Fruit fly (Drosophila melanogaster) whole organism, embryonic: Measurements from ENCODE around the gene CG1774.

Experiments
- Bgb ChIP-seq: fragments of 200-800 bp; sonication (Bioruptor generic); IDR thresholded peaks from 2 replicates; pipeline ENCODE4 v1.3.6; 2022; ENCODE audit warnings: missing biosample characterization, missing genetic modification characterization; ENCODE audit not compliant: partially characterized antibody
- CG10267 ChIP-seq: fragments of 200-800 bp; sonication (Bioruptor generic); optimal IDR thresholded peaks from 2 replicates; lab custom pipeline; 2018; ENCODE audit warnings: missing biosample characterization, mild to moderate bottlenecking, missing genetic modification characterization, moderate library complexity
- CG12071 ChIP-seq: fragments of 200-800 bp; sonication (Bioruptor generic); optimal IDR thresholded peaks from 3 replicates; lab custom pipeline; 2018; ENCODE audit warnings: missing biosample characterization, mild to moderate bottlenecking, missing genetic modification characterization
- CG12236 ChIP-seq: fragments of 200-800 bp; sonication (Bioruptor generic); optimal IDR thresholded peaks from 2 replicates; lab custom pipeline; 2016; ENCODE audit warnings: missing biosample characterization, missing genetic modification characterization
- CG13287 ChIP-seq: fragments of 200-800 bp; sonication (Bioruptor generic); IDR thresholded peaks from 2 replicates; pipeline ENCODE4 v1.3.6; 2022; ENCODE audit warnings: missing biosample characterization, missing genetic modification characterization; ENCODE audit not compliant: partially characterized antibody
- CG13296 ChIP-seq: fragments of 200-800 bp; sonication (Bioruptor generic); optimal IDR thresholded peaks from 3 replicates; lab custom pipeline; 2018; ENCODE audit warnings: missing biosample characterization, mild to moderate bottlenecking, missing genetic modification characterization
- CG14965 ChIP-seq: fragments of 200-800 bp; sonication (Bioruptor generic); optimal IDR thresholded peaks from 2 replicates; lab custom pipeline; 2016; ENCODE audit warnings: missing biosample characterization, missing genetic modification characterization, borderline replicate concordance
- CG15514 ChIP-seq: fragments of 200-800 bp; sonication (Bioruptor generic); optimal IDR thresholded peaks from 3 replicates; lab custom pipeline; 2017; ENCODE audit warnings: missing biosample characterization, missing genetic modification characterization, mild to moderate bottlenecking, moderate library complexity, missing genetic modification reagents
- CG1603 ChIP-seq: fragments of 200-800 bp; sonication (Bioruptor generic); optimal IDR thresholded peaks from 2 replicates; lab custom pipeline; 2019; ENCODE audit warnings: missing biosample characterization, mild to moderate bottlenecking, missing genetic modification characterization, moderate library complexity
- CG16815 ChIP-seq: fragments of 200-800 bp; sonication (Bioruptor generic); optimal IDR thresholded peaks from 3 replicates; lab custom pipeline; 2017; ENCODE audit warnings: missing biosample characterization, mild to moderate bottlenecking, missing genetic modification characterization
- CG2120 ChIP-seq: fragments of 200-800 bp; sonication (Bioruptor generic); optimal IDR thresholded peaks from 3 replicates; lab custom pipeline; 2016; ENCODE audit warnings: missing biosample characterization, missing genetic modification characterization
- CG2678 ChIP-seq: fragments of 200-800 bp; sonication (Bioruptor generic); optimal IDR thresholded peaks from 3 replicates; lab custom pipeline; 2019; ENCODE audit warnings: missing biosample characterization, mild to moderate bottlenecking, missing genetic modification characterization, moderate library complexity
- CG2875 ChIP-seq: fragments of 200-800 bp; sonication (Bioruptor generic); optimal IDR thresholded peaks from 2 replicates; lab custom pipeline; 2017; ENCODE audit warnings: missing biosample characterization, mild to moderate bottlenecking, missing genetic modification characterization, missing genetic modification reagents
- CG31365 ChIP-seq: fragments of 200-800 bp; sonication (Bioruptor generic); optimal IDR thresholded peaks from 2 replicates; lab custom pipeline; 2018; ENCODE audit warnings: missing biosample characterization, mild to moderate bottlenecking, missing genetic modification characterization
- CG31441 ChIP-seq: fragments of 200-800 bp; sonication (Bioruptor generic); IDR thresholded peaks from 2 replicates; pipeline ENCODE4 v1.3.6; 2022; ENCODE audit warnings: missing biosample characterization, missing genetic modification characterization
- CG4820 ChIP-seq: fragments of 200-800 bp; sonication (Bioruptor generic); optimal IDR thresholded peaks from 3 replicates; lab custom pipeline; 2016; ENCODE audit warnings: missing biosample characterization, missing genetic modification characterization
- CG5953 ChIP-seq: fragments of 200-800 bp; sonication (Bioruptor generic); IDR thresholded peaks from 2 replicates; pipeline ENCODE4 v1.3.6; 2022; ENCODE audit warnings: missing biosample characterization, missing genetic modification characterization
- CG6683 ChIP-seq: fragments of 200-800 bp; sonication (Bioruptor generic); optimal IDR thresholded peaks from 2 replicates; lab custom pipeline; 2017; ENCODE audit warnings: missing biosample characterization, mild to moderate bottlenecking, missing genetic modification characterization, missing genetic modification reagents
- CG6765 ChIP-seq: fragments of 200-800 bp; sonication (Bioruptor generic); optimal IDR thresholded peaks from 3 replicates; lab custom pipeline; 2017; ENCODE audit warnings: missing biosample characterization, mild to moderate bottlenecking, missing genetic modification characterization
- CG7372 ChIP-seq: fragments of 200-800 bp; sonication (Bioruptor generic); IDR thresholded peaks from 2 replicates; pipeline ENCODE4 v1.3.6; 2022; ENCODE audit warnings: missing biosample characterization, missing genetic modification characterization
- Dek ChIP-seq: fragments of 200-800 bp; sonication (Bioruptor generic); optimal IDR thresholded peaks from 3 replicates; lab custom pipeline; 2019; ENCODE audit warnings: missing biosample characterization, mild to moderate bottlenecking, missing genetic modification characterization, moderate library complexity
- E2f1 ChIP-seq: fragments of 200-800 bp; sonication (Bioruptor generic); IDR thresholded peaks from 2 replicates; pipeline ENCODE4 v1.3.6; 2022; ENCODE audit warnings: missing biosample characterization, missing genetic modification characterization
- Elba2 ChIP-seq: fragments of 200-800 bp; sonication (Bioruptor generic); optimal IDR thresholded peaks from 3 replicates; lab custom pipeline; 2016; ENCODE audit warnings: missing biosample characterization, missing genetic modification characterization
- Fer1 ChIP-seq: fragments of 200-800 bp; sonication (Bioruptor generic); optimal IDR thresholded peaks from 2 replicates; lab custom pipeline; 2017; ENCODE audit warnings: missing biosample characterization, mild to moderate bottlenecking, missing genetic modification characterization
- Hmr ChIP-seq: fragments of 200-800 bp; sonication (Bioruptor generic); optimal IDR thresholded peaks from 3 replicates; lab custom pipeline; 2017; ENCODE audit warnings: mild to moderate bottlenecking, missing biosample characterization, missing genetic modification reagents, missing genetic modification characterization
- Hr3 ChIP-seq: fragments of 200-800 bp; sonication (Bioruptor generic); optimal IDR thresholded peaks from 3 replicates; lab custom pipeline; 2016; ENCODE audit warnings: missing biosample characterization, missing genetic modification characterization
- Med ChIP-seq: fragments of 200-800 bp; sonication (Bioruptor generic); peaks from one replicate; lab custom pipeline; 2016; ENCODE audit warnings: missing biosample characterization, missing genetic modification characterization, mild to moderate bottlenecking, inconsistent platforms, moderate library complexity
- Meics ChIP-seq: fragments of 200-800 bp; sonication (Bioruptor generic); optimal IDR thresholded peaks from 2 replicates; lab custom pipeline; 2017; ENCODE audit warnings: missing biosample characterization, mild to moderate bottlenecking, missing genetic modification characterization
- Oaz ChIP-seq: fragments of 200-800 bp; sonication (Bioruptor generic); IDR thresholded peaks from 2 replicates; pipeline ENCODE4 v1.3.6; 2022; ENCODE audit warnings: missing biosample characterization, missing genetic modification characterization
- Oli ChIP-seq: fragments of 200-800 bp; sonication (Bioruptor generic); optimal IDR thresholded peaks from 2 replicates; lab custom pipeline; 2018; ENCODE audit warnings: missing biosample characterization, mild to moderate bottlenecking, missing genetic modification characterization, moderate library complexity
- Sox102F ChIP-seq: fragments of 200-800 bp; sonication (Bioruptor generic); optimal IDR thresholded peaks from 2 replicates; lab custom pipeline; 2018; ENCODE audit warnings: missing biosample characterization, mild to moderate bottlenecking, missing genetic modification characterization, moderate library complexity
- Trl ChIP-seq, 3 experiments: fragments of >200 bp in 2 of 3; fragments of 200-800 bp in 1 of 3; sonication (Bioruptor generic) in 1 of 3; optimal IDR thresholded peaks; 2 replicates in 1 of 3; 3 replicates in 2 of 3; lab custom pipeline; 2016 to 2017; ENCODE audit warnings: missing biosample characterization in 1 of 3, missing genetic modification characterization in 1 of 3
- Usf ChIP-seq: fragments of 200-800 bp; sonication (Bioruptor generic); optimal IDR thresholded peaks from 2 replicates; lab custom pipeline; 2017; ENCODE audit warnings: missing genotype, missing biosample characterization, missing genetic modification characterization
- Vsx1 ChIP-seq: fragments of 200-800 bp; sonication (Bioruptor generic); optimal IDR thresholded peaks from 2 replicates; lab custom pipeline; 2017; ENCODE audit warnings: missing biosample characterization, mild to moderate bottlenecking, missing genetic modification characterization, missing genetic modification reagents
- al ChIP-seq: fragments of 200-800 bp; sonication (Bioruptor generic); IDR thresholded peaks from 2 replicates; pipeline ENCODE4 v1.3.6; 2022; ENCODE audit warnings: missing biosample characterization, missing genetic modification characterization
- ato ChIP-seq: fragments of 200-800 bp; sonication (Bioruptor generic); IDR thresholded peaks from 2 replicates; pipeline ENCODE4 v1.3.6; 2022; ENCODE audit warnings: missing biosample characterization, missing genetic modification characterization; ENCODE audit not compliant: partially characterized antibody
- gfzf ChIP-seq: fragments of 200-800 bp; sonication (Bioruptor generic); optimal IDR thresholded peaks from 2 replicates; lab custom pipeline; 2016; ENCODE audit warnings: missing biosample characterization, mild to moderate bottlenecking, missing genetic modification characterization, moderate library complexity
- gro ChIP-seq: fragments of 200-800 bp; sonication (Bioruptor generic); optimal IDR thresholded peaks from 2 replicates; lab custom pipeline; 2016; ENCODE audit warnings: missing biosample characterization, missing genetic modification characterization
- ind ChIP-seq: fragments of 200-800 bp; sonication (Bioruptor generic); optimal IDR thresholded peaks from 3 replicates; lab custom pipeline; 2016; ENCODE audit warnings: missing biosample characterization, missing genetic modification characterization
- ken ChIP-seq: fragments of 200-800 bp; sonication (Bioruptor generic); IDR thresholded peaks from 3 replicates; pipeline ENCODE4 v1.3.6; 2022; ENCODE audit warnings: missing biosample characterization, missing genetic modification characterization
- lilli ChIP-seq: fragments of 200-800 bp; sonication (Bioruptor generic); optimal IDR thresholded peaks from 3 replicates; lab custom pipeline; 2016; ENCODE audit warnings: missing biosample characterization, missing genetic modification characterization
- lola ChIP-seq, 3 experiments: fragments of >200 bp in 2 of 3; fragments of 200-800 bp in 1 of 3; sonication (Bioruptor generic) in 1 of 3; optimal IDR thresholded peaks; 2 replicates each; lab custom pipeline; 2017 to 2019; ENCODE audit warnings: missing biosample characterization in 3 of 3, missing genetic modification characterization in 3 of 3, mild to moderate bottlenecking in 1 of 3, moderate library complexity in 1 of 3
- pan ChIP-seq, 4 experiments: fragments of >200 bp in 3 of 4; fragments of 200-800 bp in 1 of 4; sonication (Bioruptor generic) in 1 of 4; optimal IDR thresholded peaks in 3 of 4; IDR thresholded peaks in 1 of 4; 2 replicates each; pipeline versions ENCODE4 v1.3.6 to Lab custom; 2017 to 2022; ENCODE audit warnings: missing biosample characterization in 2 of 4, missing genetic modification characterization in 2 of 4, mixed read lengths in 1 of 4
- prd ChIP-seq, 3 experiments: fragments of >200 bp in 2 of 3; fragments of 200-800 bp in 1 of 3; sonication (Bioruptor generic) in 1 of 3; optimal IDR thresholded peaks in 2 of 3; IDR thresholded peaks in 1 of 3; 2 replicates in 2 of 3; 3 replicates in 1 of 3; pipeline versions ENCODE4 v1.3.6 to Lab custom; 2017 to 2022; ENCODE audit warnings: missing biosample characterization in 1 of 3, missing genetic modification characterization in 1 of 3
- psq ChIP-seq: fragments of 200-800 bp; sonication (Bioruptor generic); optimal IDR thresholded peaks from 2 replicates; lab custom pipeline; 2017; ENCODE audit warnings: missing biosample characterization, missing genetic modification characterization
- row ChIP-seq: fragments of 200-800 bp; sonication (Bioruptor generic); IDR thresholded peaks from 3 replicates; pipeline ENCODE4 v1.3.6; 2022; ENCODE audit warnings: missing biosample characterization, missing genetic modification characterization
- sob ChIP-seq: fragments of 200-800 bp; sonication (Bioruptor generic); IDR thresholded peaks from 2 replicates; pipeline ENCODE4 v1.3.6; 2022; ENCODE audit warnings: missing biosample characterization, missing genetic modification characterization
- tap ChIP-seq: fragments of 200-800 bp; optimal IDR thresholded peaks from 3 replicates; lab custom pipeline; 2019; ENCODE audit warnings: missing biosample characterization, mild to moderate bottlenecking, missing genetic modification characterization, moderate library complexity
- wor ChIP-seq: fragments of 200-800 bp; sonication (Bioruptor generic); IDR thresholded peaks from 2 replicates; pipeline ENCODE4 v1.3.6; 2022; ENCODE audit warnings: missing biosample characterization, missing genetic modification characterization

The CG1774 gene

dm6 chr3R:31632316-31632715 lies 39.7 kb downstream of the CG1774 start (continued):
- TF ChIP-seq CG2120 (GFP tag; lab: Kevin White, UChicago) (peak; percentile 22), Med (GFP tag; lab: Kevin White, UChicago) (peak; percentile 86), al (GFP tag; lab: Robert Waterston, UW) (0 out of 2 replicates have a peak, but pooled peaks have one; percentile 10), psq (GFP tag; lab: Kevin White, UChicago) (no peak), CG16815 (no peak), CG10267 (tag; lab: Kevin White, UChicago) (no peak), gfzf (GFP tag; lab: Kevin White, UChicago) (no peak), Dek (no peak), CG1603 (peak; percentile 64), ato (GFP tag; lab: Robert Waterston, UW) (no peak), CG13287 (GFP tag; lab: Robert Waterston, UW) (no peak), sob (no peak; the same call in 1 of the 2 replicates), gro (no peak), CG14965 (GFP tag; lab: Kevin White, UChicago) (no peak), Oaz (no peak), Fer1 (GFP tag; lab: Kevin White, UChicago) (no peak), row (GFP tag; lab: Robert Waterston, UW) (peak; percentile 24; the same call in 2 of the 3 replicates), CG2678 (peak; percentile 5), CG31365 (no peak), Usf (GFP tag; lab: Kevin White, UChicago) (no peak), CG12071 (no peak), Bgb (GFP tag; lab: Robert Waterston, UW) (no peak), CG6683 (no peak), Trl (optimal IDR thresholded peaks at IDR 0.05; lab: Kevin White, UChicago) (no peak), Trl (GFP tag; optimal IDR thresholded peaks at IDR 0.05; lab: Kevin White, UChicago) (peak; percentile 16), CG4820 (no peak), CG12236 (GFP tag; lab: Kevin White, UChicago) (no peak), E2f1 (GFP tag; lab: Robert Waterston, UW) (no peak), Meics (peak; percentile 1), Vsx1 (GFP tag; lab: Kevin White, UChicago) (no peak), Hr3 (GFP tag; lab: Kevin White, UChicago) (no peak), ken (GFP tag; lab: Robert Waterston, UW) (0 out of 3 replicates have a peak, but pooled peaks have one; percentile 20), Oli (tag; lab: Kevin White, UChicago) (no peak), lola (GFP tag; optimal IDR thresholded peaks at IDR 0.05; lab: Kevin White, UChicago) (no peak), CG2875 (GFP tag; lab: Kevin White, UChicago) (no peak), prd (optimal IDR thresholded peaks at IDR 0.05; lab: Kevin White, UChicago) (no peak), prd (GFP tag; IDR thresholded peaks at IDR 0.05; lab: Robert Waterston, UW) (peak; percentile 28; the same call in 1 of the 3 replicates), tap (tag; lab: Kevin White, UChicago) (no peak), ind (GFP tag; lab: Kevin White, UChicago) (no peak), wor (no peak), CG15514 (GFP tag; lab: Kevin White, UChicago) (peak; percentile 1), Hmr (no peak), pan (optimal IDR thresholded peaks at IDR 0.05; lab: Kevin White, UChicago) (no peak), pan (GFP tag; optimal IDR thresholded peaks at IDR 0.05 in 1 of 2, IDR thresholded peaks at IDR 0.05 in 1 of 2) (no peak), CG13296 (GFP tag; lab: Kevin White, UChicago) (no peak), Sox102F (GFP tag; lab: Kevin White, UChicago) (peak; percentile 50), lilli (GFP tag; lab: Kevin White, UChicago) (peak; percentile 2), CG31441 (GFP tag; lab: Robert Waterston, UW) (no peak), CG7372 (GFP tag; lab: Robert Waterston, UW) (no peak), Elba2 (GFP tag; lab: Kevin White, UChicago) (no peak), CG6765 (GFP tag; lab: Kevin White, UChicago) (no peak), CG5953 (GFP tag; lab: Robert Waterston, UW) (no peak)
